Worm (Caenorhabditis elegans) whole organism, late embryonic: ENCODE results near the gene snt-7.

Experiments
- C08G9.2 ChIP-seq: sonication (generic microtip); optimal IDR thresholded peaks from 2 replicates; lab custom pipeline; 2016; ENCODE audit warnings: mild to moderate bottlenecking, missing genetic modification characterization, moderate library complexity, missing compliant biosample characterization
- F13H6.1 ChIP-seq: sonication (generic microtip); optimal IDR thresholded peaks from 2 replicates; lab custom pipeline; 2016; ENCODE audit warnings: missing genetic modification characterization, missing compliant biosample characterization
- K02D7.2 ChIP-seq: sonication (generic microtip); optimal IDR thresholded peaks from 2 replicates; lab custom pipeline; 2017; ENCODE audit warnings: mild to moderate bottlenecking, missing genetic modification characterization, missing compliant biosample characterization
- K09A11.1 ChIP-seq: sonication (generic microtip); optimal IDR thresholded peaks from 2 replicates; lab custom pipeline; 2017; ENCODE audit warnings: antibody characterized with exemption, mild to moderate bottlenecking, missing genetic modification characterization, missing compliant biosample characterization; ENCODE audit not compliant: insufficient read depth
- Y22D7AL.16 ChIP-seq: sonication (generic microtip); optimal IDR thresholded peaks from 2 replicates; lab custom pipeline; 2016; ENCODE audit warnings: missing genetic modification characterization, missing compliant biosample characterization
- ceh-14 ChIP-seq: sonication (generic microtip); optimal IDR thresholded peaks from 2 replicates; lab custom pipeline; 2016; ENCODE audit warnings: missing genotype, missing genetic modification characterization, missing compliant biosample characterization
- ceh-18 ChIP-seq: sonication (generic microtip); optimal IDR thresholded peaks from 2 replicates; lab custom pipeline; 2016; ENCODE audit warnings: missing genetic modification characterization, missing compliant biosample characterization
- ceh-24 ChIP-seq: sonication (generic microtip); optimal IDR thresholded peaks from 2 replicates; lab custom pipeline; 2016; ENCODE audit warnings: mild to moderate bottlenecking, missing genetic modification characterization, missing compliant biosample characterization
- ceh-30 ChIP-seq: fragments of 150-350 bp; optimal IDR thresholded peaks from 2 replicates; lab custom pipeline; 2014; ENCODE audit warnings: missing biosample characterization, missing genetic modification characterization
- ceh-34 ChIP-seq: sonication (generic microtip); optimal IDR thresholded peaks from 2 replicates; lab custom pipeline; 2016; ENCODE audit warnings: mild to moderate bottlenecking, missing genetic modification characterization, missing compliant biosample characterization
- ceh-45 ChIP-seq: fragments of 200-800 bp; sonication (Bioruptor generic); IDR thresholded peaks from 2 replicates; pipeline ENCODE4 v1.3.6; 2022; ENCODE audit warnings: missing genetic modification reagents, missing genetic modification characterization, missing compliant biosample characterization
- ceh-48 ChIP-seq: sonication (generic microtip); optimal IDR thresholded peaks from 2 replicates; lab custom pipeline; 2016; ENCODE audit warnings: missing genetic modification characterization, inconsistent platforms, missing compliant biosample characterization
- che-1 ChIP-seq: sonication (generic microtip); optimal IDR thresholded peaks from 2 replicates; lab custom pipeline; 2016; ENCODE audit warnings: mild to moderate bottlenecking, missing genetic modification characterization, missing compliant biosample characterization
- dve-1 ChIP-seq: sonication (generic microtip); optimal IDR thresholded peaks from 2 replicates; lab custom pipeline; 2017; ENCODE audit warnings: antibody characterized with exemption, mild to moderate bottlenecking, missing genetic modification characterization, missing compliant biosample characterization
- elt-4 ChIP-seq: sonication (generic microtip); optimal IDR thresholded peaks from 2 replicates; lab custom pipeline; 2016; ENCODE audit warnings: missing genetic modification characterization, missing compliant biosample characterization
- eyg-1 ChIP-seq: sonication (generic microtip); optimal IDR thresholded peaks from 2 replicates; lab custom pipeline; 2016; ENCODE audit warnings: missing genotype, missing genetic modification characterization, missing compliant biosample characterization
- fkh-10 ChIP-seq: fragments of 150-350 bp; optimal IDR thresholded peaks from 2 replicates; lab custom pipeline; 2014; ENCODE audit warnings: missing biosample characterization, missing genetic modification reagents, missing genetic modification characterization
- gmeb-2 ChIP-seq: sonication (generic microtip); optimal IDR thresholded peaks from 2 replicates; lab custom pipeline; 2016; ENCODE audit warnings: missing genetic modification characterization, inconsistent platforms, missing compliant biosample characterization
- lim-6 ChIP-seq: sonication (generic microtip); optimal IDR thresholded peaks from 2 replicates; lab custom pipeline; 2016; ENCODE audit warnings: missing genetic modification characterization, missing compliant biosample characterization
- lin-11 ChIP-seq: fragments of 200-800 bp; sonication (Bioruptor generic); optimal IDR thresholded peaks from 2 replicates; lab custom pipeline; 2018; ENCODE audit warnings: mild to moderate bottlenecking, missing genetic modification characterization, missing compliant biosample characterization
- madf-2 ChIP-seq: sonication (generic microtip); optimal IDR thresholded peaks from 2 replicates; lab custom pipeline; 2017; ENCODE audit warnings: missing genetic modification characterization, missing compliant biosample characterization
- nfya-1 ChIP-seq: sonication (generic microtip); optimal IDR thresholded peaks from 2 replicates; lab custom pipeline; 2017; ENCODE audit warnings: missing genetic modification characterization, mild to moderate bottlenecking, missing compliant biosample characterization, antibody characterized with exemption, moderate library complexity
- nhr-11 ChIP-seq: fragments of 150-350 bp; optimal IDR thresholded peaks from 2 replicates; lab custom pipeline; 2014; ENCODE audit warnings: missing biosample characterization, missing genetic modification characterization
- nhr-232 ChIP-seq: sonication (generic microtip); optimal IDR thresholded peaks from 2 replicates; lab custom pipeline; 2016; ENCODE audit warnings: missing genetic modification characterization, missing compliant biosample characterization
- npax-4 ChIP-seq: sonication (generic microtip); optimal IDR thresholded peaks from 2 replicates; lab custom pipeline; 2016; ENCODE audit warnings: missing genetic modification characterization, missing compliant biosample characterization
- odd-2 ChIP-seq: sonication (generic microtip); optimal IDR thresholded peaks from 2 replicates; lab custom pipeline; 2017; ENCODE audit warnings: antibody characterized with exemption, mild to moderate bottlenecking, missing genetic modification characterization, missing compliant biosample characterization
- pax-1 ChIP-seq: fragments of 150-350 bp; optimal IDR thresholded peaks from 2 replicates; lab custom pipeline; 2014; ENCODE audit warnings: missing biosample characterization, missing genetic modification characterization
- pha-2 ChIP-seq: sonication (generic microtip); optimal IDR thresholded peaks from 2 replicates; lab custom pipeline; 2017; ENCODE audit warnings: mild to moderate bottlenecking, missing genetic modification characterization, missing compliant biosample characterization
- pha-4 ChIP-seq: fragments of 150-350 bp; optimal IDR thresholded peaks from 2 replicates; lab custom pipeline; 2018; ENCODE audit warnings: missing biosample characterization, missing genetic modification reagents, missing genetic modification characterization
- pros-1 ChIP-seq: fragments of 150-350 bp; optimal IDR thresholded peaks from 2 replicates; lab custom pipeline; 2014; ENCODE audit warnings: missing biosample characterization, missing genetic modification reagents, missing genetic modification characterization
- ref-2 ChIP-seq: sonication (generic microtip); optimal IDR thresholded peaks from 2 replicates; lab custom pipeline; 2016; ENCODE audit warnings: missing genetic modification characterization, missing compliant biosample characterization
- rnt-1 ChIP-seq: sonication (generic microtip); optimal IDR thresholded peaks from 2 replicates; lab custom pipeline; 2016; ENCODE audit warnings: missing genetic modification characterization, missing compliant biosample characterization
- sdc-2 ChIP-seq: sonication (generic microtip); optimal IDR thresholded peaks from 2 replicates; lab custom pipeline; 2016; ENCODE audit warnings: missing genotype, missing genetic modification characterization, missing compliant biosample characterization
- sox-2 ChIP-seq: fragments of 200-800 bp; sonication (Bioruptor generic); IDR thresholded peaks from 2 replicates; pipeline ENCODE4 v1.3.6; 2022; ENCODE audit warnings: missing genetic modification reagents, missing genetic modification characterization, missing compliant biosample characterization
- sox-4 ChIP-seq: sonication (generic microtip); optimal IDR thresholded peaks from 2 replicates; lab custom pipeline; 2017; ENCODE audit warnings: mild to moderate bottlenecking, missing genetic modification characterization, inconsistent platforms, missing compliant biosample characterization
- syd-9 ChIP-seq: sonication (generic microtip); optimal IDR thresholded peaks from 2 replicates; lab custom pipeline; 2016; ENCODE audit warnings: mild to moderate bottlenecking, missing genetic modification characterization, moderate library complexity, missing compliant biosample characterization
- tbx-2 ChIP-seq: sonication (generic microtip); optimal IDR thresholded peaks from 2 replicates; lab custom pipeline; 2016; ENCODE audit warnings: missing genetic modification characterization, missing compliant biosample characterization
- tbx-7 ChIP-seq: sonication (generic microtip); optimal IDR thresholded peaks from 2 replicates; lab custom pipeline; 2016; ENCODE audit warnings: missing genotype, missing genetic modification characterization, missing compliant biosample characterization
- unc-3 ChIP-seq, 2 experiments: fragments of 200-800 bp in 1 of 2; sonication (Bioruptor generic) in 1 of 2; sonication (generic microtip) in 1 of 2; conservative IDR thresholded peaks in 1 of 2; optimal IDR thresholded peaks in 1 of 2; 2 replicates each; pipeline versions ENCODE4 v1.3.6 to Lab custom; 2016 to 2022; ENCODE audit warnings: missing compliant biosample characterization in 2 of 2, missing genetic modification characterization in 2 of 2, missing genetic modification reagents in 1 of 2
- unc-42 ChIP-seq: sonication (generic microtip); optimal IDR thresholded peaks from 2 replicates; lab custom pipeline; 2016; ENCODE audit warnings: missing genotype, missing genetic modification characterization, missing compliant biosample characterization
- unc-55 ChIP-seq: sonication (generic microtip); optimal IDR thresholded peaks from 2 replicates; lab custom pipeline; 2017; ENCODE audit warnings: missing biosample characterization, missing genetic modification reagents, missing genetic modification characterization
- unc-86 ChIP-seq: sonication (generic microtip); optimal IDR thresholded peaks from 2 replicates; lab custom pipeline; 2016; ENCODE audit warnings: missing genetic modification characterization, missing compliant biosample characterization
- ztf-16 ChIP-seq: sonication (generic microtip); optimal IDR thresholded peaks from 2 replicates; lab custom pipeline; 2017; ENCODE audit warnings: missing genetic modification characterization, missing compliant biosample characterization

Gene snt-7

ce11 chrX:15181454-15181853, 17.5 kb downstream of the snt-7 start, which contains the start of gene pkhm-2 (continued):
- TF ChIP-seq sdc-2 (tag; lab: Kevin White, UChicago) (peak; percentile 78), ceh-30 (tag; lab: Kevin White, UChicago) (no peak), sox-2 (GFP tag; lab: Robert Waterston, UW) (no peak), Y22D7AL.16 (tag; lab: Kevin White, UChicago) (no peak), nfya-1 (tag; lab: Kevin White, UChicago) (peak; percentile 59), fkh-10 (GFP tag; lab: Kevin White, UChicago) (no peak), sox-4 (peak; percentile 33), ceh-48 (tag; lab: Kevin White, UChicago) (no peak), dve-1 (tag; lab: Kevin White, UChicago) (peak; percentile 19), C08G9.2 (tag; lab: Kevin White, UChicago) (no peak), ceh-24 (tag; lab: Kevin White, UChicago) (no peak), unc-55 (GFP tag; lab: Kevin White, UChicago) (peak; percentile 9), npax-4 (tag; lab: Kevin White, UChicago) (no peak), odd-2 (tag; lab: Kevin White, UChicago) (no peak), ceh-18 (tag; lab: Kevin White, UChicago) (peak; percentile 80), ceh-45 (GFP tag; lab: Robert Waterston, UW) (no peak; the same call in 1 of the 2 replicates), nhr-11 (no peak), ceh-14 (tag; lab: Kevin White, UChicago) (no peak), tbx-7 (no peak), nhr-232 (tag; lab: Kevin White, UChicago) (peak; percentile 40), pha-4 (tag; lab: Kevin White, UChicago) (no peak), F13H6.1 (peak; percentile 34), unc-3 (GFP tag; conservative IDR thresholded peaks at IDR 0.05; lab: Robert Waterston, UW) (no peak), unc-3 (tag; optimal IDR thresholded peaks at IDR 0.05; lab: Kevin White, UChicago) (no peak), pax-1 (tag; lab: Kevin White, UChicago) (peak; percentile 8), K02D7.2 (tag; lab: Kevin White, UChicago) (no peak), ref-2 (tag; lab: Kevin White, UChicago) (peak; percentile 78), madf-2 (peak; percentile 17), ceh-34 (peak; percentile 75), lin-11 (tag; lab: Kevin White, UChicago) (no peak), lim-6 (no peak), syd-9 (tag; lab: Kevin White, UChicago) (peak; percentile 28)
- TF ChIP-seq, all 69 proteins: peak for 31

DNA sequence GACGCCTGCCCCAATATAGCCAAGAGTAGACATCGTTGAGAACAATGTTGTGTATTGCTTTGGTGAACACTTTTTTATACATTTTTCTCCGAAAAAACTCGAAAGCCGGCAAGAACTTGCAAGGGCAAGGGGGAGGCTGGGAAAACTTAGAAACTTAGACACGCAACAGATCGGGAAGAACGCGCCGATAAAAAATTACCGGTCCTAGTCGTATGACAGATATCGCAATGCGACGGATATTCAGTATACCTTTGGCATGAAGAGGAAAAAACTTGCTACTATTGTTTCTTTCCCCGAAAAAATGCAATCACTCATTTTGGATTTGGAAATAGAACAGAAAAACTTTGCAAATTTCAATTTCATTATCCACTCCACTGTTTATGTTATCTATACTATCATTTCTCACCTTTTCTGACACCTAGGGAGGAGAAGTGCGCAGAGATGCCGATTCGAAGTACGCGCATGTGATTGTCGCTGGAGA, 22.5 kb downstream of the snt-7 start, which contains the start of gene col-41:
col-41 (minus strand) TSS at position 51 of the 481 bp plus-strand sequence.
- TF ChIP-seq odd-2 (tag; lab: Kevin White, UChicago) (no peak), sdc-2 (tag; lab: Kevin White, UChicago) (no peak), nfya-1 (tag; lab: Kevin White, UChicago) (no peak), gmeb-2 (no peak), tbx-7 (no peak), elt-4 (tag; lab: Kevin White, UChicago) (no peak), unc-42 (tag; lab: Kevin White, UChicago) (no peak), unc-3 (GFP tag; conservative IDR thresholded peaks at IDR 0.05; lab: Robert Waterston, UW) (no peak), unc-3 (tag; optimal IDR thresholded peaks at IDR 0.05; lab: Kevin White, UChicago) (no peak), lin-11 (tag; lab: Kevin White, UChicago) (no peak)

ce11 chrX:15175211-15175610, 23.7 kb downstream of the snt-7 start:
- no peak for TF ChIP-seq madf-2
- no peak for TF ChIP-seq pha-4 (tag; lab: Kevin White, UChicago)
- no peak for TF ChIP-seq npax-4 (tag; lab: Kevin White, UChicago)
- no peak for TF ChIP-seq ceh-48 (tag; lab: Kevin White, UChicago)

DNA sequence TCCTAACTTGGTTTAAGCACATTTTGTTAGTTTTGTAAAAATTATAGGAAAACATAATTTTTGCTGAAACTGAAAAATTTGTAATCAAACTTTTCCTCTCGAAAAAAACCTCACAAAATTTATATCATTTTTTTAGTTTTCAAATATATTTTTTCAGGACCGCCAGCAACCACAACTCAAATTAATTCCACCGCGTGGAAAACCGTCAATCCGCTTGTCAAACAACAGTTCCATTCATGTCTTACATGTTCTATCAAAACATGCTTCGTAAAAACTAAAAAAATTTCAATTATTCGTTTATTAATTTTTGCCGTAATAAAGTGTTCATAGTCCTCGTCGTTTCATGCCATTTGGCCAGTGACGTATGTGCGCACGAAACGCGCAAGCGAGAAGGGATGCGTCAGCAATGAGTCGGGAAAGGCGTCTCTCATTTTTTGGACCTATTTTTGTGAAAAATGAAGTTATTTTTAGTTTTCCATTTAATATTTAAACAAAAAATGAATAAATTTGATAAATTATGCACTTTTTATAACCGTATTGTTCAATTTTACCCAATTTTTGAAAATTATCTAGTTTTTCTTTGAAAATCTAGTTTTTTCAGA, 25.5 kb downstream of the snt-7 start, which contains the start of gene ucr-2.2:
ucr-2.2 (plus strand) TSS at position 602 of the 602 bp plus-strand sequence.
- TF ChIP-seq ceh-14 (tag; lab: Kevin White, UChicago) (peak; percentile 27), lin-11 (tag; lab: Kevin White, UChicago) (no peak), tbx-2 (tag; lab: Kevin White, UChicago) (peak; percentile 45), eyg-1 (tag; lab: Kevin White, UChicago) (no peak), pax-1 (tag; lab: Kevin White, UChicago) (no peak), rnt-1 (tag; lab: Kevin White, UChicago) (peak; percentile 9), sdc-2 (tag; lab: Kevin White, UChicago) (peak; percentile 22), sox-4 (peak; percentile 29), K09A11.1 (no peak), unc-86 (tag; lab: Kevin White, UChicago) (peak; percentile 33), pros-1 (tag; lab: Kevin White, UChicago) (no peak), unc-42 (tag; lab: Kevin White, UChicago) (peak; percentile 33), ref-2 (tag; lab: Kevin White, UChicago) (peak; percentile 25), ceh-18 (tag; lab: Kevin White, UChicago) (peak; percentile 45), madf-2 (peak; percentile 52), che-1 (tag; lab: Kevin White, UChicago) (peak; percentile 32), pha-2 (tag; lab: Kevin White, UChicago) (peak; percentile 9), ztf-16 (tag; lab: Kevin White, UChicago) (peak; percentile 21), dve-1 (tag; lab: Kevin White, UChicago) (no peak)
